Worm (Caenorhabditis elegans) whole organism, late embryonic: ENCODE results near the gene ins-10.

Experiments used
- C38D4.7 ChIP-seq: fragments of 200-800 bp; sonication (Bioruptor generic); optimal IDR thresholded peaks from 2 replicates; lab custom pipeline; 2018; ENCODE audit warnings: mild to moderate bottlenecking, missing genetic modification characterization, moderate library complexity, missing compliant biosample characterization
- F13H6.1 ChIP-seq: sonication (generic microtip); optimal IDR thresholded peaks from 2 replicates; lab custom pipeline; 2016; ENCODE audit warnings: missing genetic modification characterization, missing compliant biosample characterization
- Y22D7AL.16 ChIP-seq: sonication (generic microtip); optimal IDR thresholded peaks from 2 replicates; lab custom pipeline; 2016; ENCODE audit warnings: missing genetic modification characterization, missing compliant biosample characterization
- ahr-1 ChIP-seq: sonication (generic microtip); optimal IDR thresholded peaks from 2 replicates; lab custom pipeline; 2016; ENCODE audit warnings: missing genetic modification characterization, missing compliant biosample characterization
- ceh-14 ChIP-seq: sonication (generic microtip); optimal IDR thresholded peaks from 2 replicates; lab custom pipeline; 2016; ENCODE audit warnings: missing genotype, missing genetic modification characterization, missing compliant biosample characterization
- ceh-18 ChIP-seq: sonication (generic microtip); optimal IDR thresholded peaks from 2 replicates; lab custom pipeline; 2016; ENCODE audit warnings: missing genetic modification characterization, missing compliant biosample characterization
- ceh-19 ChIP-seq: fragments of 200-800 bp; sonication (Bioruptor generic); optimal IDR thresholded peaks from 2 replicates; lab custom pipeline; 2018; ENCODE audit warnings: mild to moderate bottlenecking, missing genetic modification characterization, missing compliant biosample characterization
- ceh-22 ChIP-seq: sonication (generic microtip); optimal IDR thresholded peaks from 2 replicates; lab custom pipeline; 2017; ENCODE audit warnings: missing biosample characterization, missing genetic modification characterization
- ceh-30 ChIP-seq: fragments of 150-350 bp; optimal IDR thresholded peaks from 2 replicates; lab custom pipeline; 2014; ENCODE audit warnings: missing biosample characterization, missing genetic modification characterization
- ceh-45 ChIP-seq: fragments of 200-800 bp; sonication (Bioruptor generic); IDR thresholded peaks from 2 replicates; pipeline ENCODE4 v1.3.6; 2022; ENCODE audit warnings: missing genetic modification reagents, missing genetic modification characterization, missing compliant biosample characterization
- ceh-48 ChIP-seq: sonication (generic microtip); optimal IDR thresholded peaks from 2 replicates; lab custom pipeline; 2016; ENCODE audit warnings: missing genetic modification characterization, inconsistent platforms, missing compliant biosample characterization
- che-1 ChIP-seq: sonication (generic microtip); optimal IDR thresholded peaks from 2 replicates; lab custom pipeline; 2016; ENCODE audit warnings: mild to moderate bottlenecking, missing genetic modification characterization, missing compliant biosample characterization
- dmd-4 ChIP-seq: sonication (generic microtip); optimal IDR thresholded peaks from 2 replicates; lab custom pipeline; 2016; ENCODE audit warnings: borderline replicate concordance, missing genetic modification characterization, missing compliant biosample characterization
- dve-1 ChIP-seq: sonication (generic microtip); optimal IDR thresholded peaks from 2 replicates; lab custom pipeline; 2017; ENCODE audit warnings: antibody characterized with exemption, mild to moderate bottlenecking, missing genetic modification characterization, missing compliant biosample characterization
- elt-2 ChIP-seq: sonication (generic microtip); optimal IDR thresholded peaks from 2 replicates; lab custom pipeline; 2016; ENCODE audit warnings: missing genetic modification reagents, missing genetic modification characterization, missing compliant biosample characterization
- elt-4 ChIP-seq: sonication (generic microtip); optimal IDR thresholded peaks from 2 replicates; lab custom pipeline; 2016; ENCODE audit warnings: missing genetic modification characterization, missing compliant biosample characterization
- ets-4 ChIP-seq: sonication (generic microtip); optimal IDR thresholded peaks from 2 replicates; lab custom pipeline; 2016; ENCODE audit warnings: missing genetic modification characterization, missing compliant biosample characterization
- fkh-10 ChIP-seq: fragments of 150-350 bp; optimal IDR thresholded peaks from 2 replicates; lab custom pipeline; 2014; ENCODE audit warnings: missing biosample characterization, missing genetic modification reagents, missing genetic modification characterization
- gmeb-2 ChIP-seq: sonication (generic microtip); optimal IDR thresholded peaks from 2 replicates; lab custom pipeline; 2016; ENCODE audit warnings: missing genetic modification characterization, inconsistent platforms, missing compliant biosample characterization
- hlh-13 ChIP-seq: fragments of 200-800 bp; sonication (Bioruptor generic); optimal IDR thresholded peaks from 2 replicates; lab custom pipeline; 2018; ENCODE audit warnings: mild to moderate bottlenecking, missing genetic modification characterization, missing compliant biosample characterization
- hlh-30 ChIP-seq: sonication (generic microtip); optimal IDR thresholded peaks from 2 replicates; lab custom pipeline; 2017; ENCODE audit warnings: antibody characterized with exemption, missing genetic modification characterization, missing compliant biosample characterization; ENCODE audit not compliant: insufficient read depth
- hlh-6 ChIP-seq: sonication (generic microtip); optimal IDR thresholded peaks from 2 replicates; lab custom pipeline; 2016; ENCODE audit warnings: missing genotype, missing genetic modification characterization, missing compliant biosample characterization
- hlh-8 ChIP-seq: sonication (generic microtip); optimal IDR thresholded peaks from 2 replicates; lab custom pipeline; 2016; ENCODE audit warnings: missing genotype, missing genetic modification characterization, missing compliant biosample characterization
- lim-6 ChIP-seq: sonication (generic microtip); optimal IDR thresholded peaks from 2 replicates; lab custom pipeline; 2016; ENCODE audit warnings: missing genetic modification characterization, missing compliant biosample characterization
- madf-2 ChIP-seq: sonication (generic microtip); optimal IDR thresholded peaks from 2 replicates; lab custom pipeline; 2017; ENCODE audit warnings: missing genetic modification characterization, missing compliant biosample characterization
- nfya-1 ChIP-seq: sonication (generic microtip); optimal IDR thresholded peaks from 2 replicates; lab custom pipeline; 2017; ENCODE audit warnings: missing genetic modification characterization, mild to moderate bottlenecking, missing compliant biosample characterization, antibody characterized with exemption, moderate library complexity
- npax-4 ChIP-seq: sonication (generic microtip); optimal IDR thresholded peaks from 2 replicates; lab custom pipeline; 2016; ENCODE audit warnings: missing genetic modification characterization, missing compliant biosample characterization
- odd-2 ChIP-seq: sonication (generic microtip); optimal IDR thresholded peaks from 2 replicates; lab custom pipeline; 2017; ENCODE audit warnings: antibody characterized with exemption, mild to moderate bottlenecking, missing genetic modification characterization, missing compliant biosample characterization
- pat-9 ChIP-seq: fragments of 200-800 bp; sonication (Bioruptor generic); optimal IDR thresholded peaks from 2 replicates; lab custom pipeline; 2018; ENCODE audit warnings: mild to moderate bottlenecking, missing genetic modification characterization, moderate library complexity, missing compliant biosample characterization
- pha-4 ChIP-seq: fragments of 150-350 bp; optimal IDR thresholded peaks from 2 replicates; lab custom pipeline; 2018; ENCODE audit warnings: missing biosample characterization, missing genetic modification reagents, missing genetic modification characterization
- pqm-1 ChIP-seq: sonication (generic microtip); optimal IDR thresholded peaks from 2 replicates; lab custom pipeline; 2016; ENCODE audit warnings: missing genetic modification characterization, missing compliant biosample characterization
- ref-2 ChIP-seq: sonication (generic microtip); optimal IDR thresholded peaks from 2 replicates; lab custom pipeline; 2016; ENCODE audit warnings: missing genetic modification characterization, missing compliant biosample characterization
- sox-4 ChIP-seq: sonication (generic microtip); optimal IDR thresholded peaks from 2 replicates; lab custom pipeline; 2017; ENCODE audit warnings: mild to moderate bottlenecking, missing genetic modification characterization, inconsistent platforms, missing compliant biosample characterization
- syd-9 ChIP-seq: sonication (generic microtip); optimal IDR thresholded peaks from 2 replicates; lab custom pipeline; 2016; ENCODE audit warnings: mild to moderate bottlenecking, missing genetic modification characterization, moderate library complexity, missing compliant biosample characterization
- tbx-2 ChIP-seq: sonication (generic microtip); optimal IDR thresholded peaks from 2 replicates; lab custom pipeline; 2016; ENCODE audit warnings: missing genetic modification characterization, missing compliant biosample characterization
- zip-5 ChIP-seq: sonication (generic microtip); optimal IDR thresholded peaks from 2 replicates; lab custom pipeline; 2016; ENCODE audit warnings: missing genetic modification characterization, missing compliant biosample characterization
- ztf-16 ChIP-seq: sonication (generic microtip); optimal IDR thresholded peaks from 2 replicates; lab custom pipeline; 2017; ENCODE audit warnings: missing genetic modification characterization, missing compliant biosample characterization

ins-10 gene

DNA sequence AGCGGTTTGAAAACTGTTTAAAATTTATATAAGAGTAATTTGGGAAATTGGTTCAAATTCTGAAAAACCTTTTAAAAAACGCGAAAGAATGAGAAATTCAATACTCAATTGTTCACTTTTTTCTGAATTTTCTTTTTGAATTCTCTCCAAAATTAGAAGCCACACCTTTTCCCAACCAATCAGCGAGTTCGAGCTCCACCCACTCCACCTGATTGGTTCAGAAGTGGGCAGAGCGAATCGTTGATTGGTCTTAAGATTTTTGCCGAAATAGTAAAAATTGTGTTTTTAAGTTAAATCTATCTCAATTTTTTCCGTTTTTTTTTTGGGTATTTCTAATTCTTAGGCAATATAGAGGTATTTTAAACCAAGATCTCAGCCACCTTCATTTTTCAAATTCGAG lies 30.2 kb downstream of the ins-10 start:
- TF ChIP-seq nfya-1 (tag; lab: Kevin White, UChicago) = peak; percentile 94
- no peak for TF ChIP-seq dmd-4

DNA sequence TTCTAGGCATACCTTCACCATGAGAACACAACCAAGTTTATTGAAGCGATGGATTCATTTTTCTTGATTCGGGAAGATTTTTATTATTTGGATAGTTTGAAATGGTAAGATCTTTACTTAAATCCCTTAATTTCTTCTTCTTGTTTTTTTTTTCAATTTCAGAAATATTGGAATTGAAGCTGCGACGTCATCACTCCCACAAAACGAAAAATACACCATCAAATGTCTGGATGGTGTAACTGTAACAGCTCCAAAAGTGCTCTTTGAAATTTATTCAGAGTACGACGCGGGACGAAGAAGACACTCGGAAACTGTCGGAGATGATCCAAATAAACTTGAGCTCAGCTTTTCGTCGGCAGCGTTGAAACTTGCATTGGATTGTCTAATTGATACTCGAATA lies 30.7 kb downstream of the ins-10 start, which contains the start of gene D1086.21:
TSS of gene D1086.21 (plus strand) at position 301 of the 400 bp plus-strand sequence.
- TF ChIP-seq pqm-1 (no peak), dve-1 (no peak), C38D4.7 (GFP tag; lab: Kevin White, UChicago) (no peak), fkh-10 (GFP tag; lab: Kevin White, UChicago) (no peak), dmd-4 (no peak), npax-4 (tag; lab: Kevin White, UChicago) (no peak), che-1 (no peak), ceh-48 (tag; lab: Kevin White, UChicago) (no peak), elt-4 (tag; lab: Kevin White, UChicago) (no peak), ceh-18 (tag; lab: Kevin White, UChicago) (no peak), ceh-19 (no peak), pha-4 (no peak), lim-6 (tag; lab: Kevin White, UChicago) (no peak), hlh-8 (tag; lab: Kevin White, UChicago) (no peak), nfya-1 (tag; lab: Kevin White, UChicago) (no peak), ceh-22 (tag; lab: Kevin White, UChicago) (no peak), ahr-1 (tag; lab: Kevin White, UChicago) (no peak), ref-2 (no peak), ceh-30 (no peak), zip-5 (tag; lab: Kevin White, UChicago) (no peak)

DNA sequence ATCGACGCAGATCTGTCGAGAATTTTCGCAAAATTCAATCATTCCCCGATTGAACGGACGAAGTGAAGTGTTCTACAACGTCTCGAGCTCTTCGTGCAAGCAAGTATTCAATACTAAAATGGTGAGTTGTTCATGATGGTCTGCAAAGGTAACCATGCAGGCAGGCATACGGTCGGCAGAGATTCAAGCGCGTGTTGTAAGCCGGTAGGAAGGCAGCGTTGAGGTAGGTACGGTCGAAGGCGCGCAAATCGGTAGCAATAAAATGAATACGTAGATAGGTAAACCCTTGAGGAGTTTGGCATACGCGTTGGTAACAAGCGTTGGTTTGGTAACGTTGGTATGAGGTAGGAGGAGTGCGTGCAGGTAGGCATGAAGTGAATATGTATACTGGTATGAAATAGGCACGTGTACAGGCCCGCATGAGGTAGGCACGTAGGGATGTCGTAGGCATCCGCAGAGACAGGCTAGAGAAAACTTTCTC lies 34.1 kb downstream of the ins-10 start, which contains the start of gene D1086.17:
TSS of gene D1086.17 (plus strand) at position 51 of the 481 bp plus-strand sequence.
- TF ChIP-seq pat-9 (tag; lab: Kevin White, UChicago) (no peak), tbx-2 (tag; lab: Kevin White, UChicago) (no peak), sox-4 (tag; lab: Kevin White, UChicago) (no peak), F13H6.1 (no peak), hlh-30 (tag; lab: Kevin White, UChicago) (no peak), elt-2 (tag; lab: Kevin White, UChicago) (no peak)

DNA sequence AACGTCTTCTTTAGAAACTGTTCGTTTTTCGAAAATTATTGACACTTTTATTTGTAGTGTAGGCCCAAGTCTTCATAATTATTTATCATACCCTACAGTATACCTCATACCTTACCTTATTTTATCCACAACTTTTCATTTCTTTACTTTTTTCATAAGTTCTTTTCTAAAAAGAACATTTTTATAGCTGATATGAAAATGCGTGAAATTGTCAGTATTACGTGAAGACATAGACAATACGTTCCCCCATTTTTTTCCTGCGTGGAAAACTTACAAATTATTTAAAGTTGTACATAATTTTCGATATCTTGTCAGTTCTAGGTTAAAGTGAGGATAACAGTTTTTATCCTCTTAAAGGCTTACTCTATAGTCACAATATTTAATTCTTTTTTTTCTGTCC lies 36.1 kb downstream of the ins-10 start:
- TF ChIP-seq syd-9 (tag; lab: Kevin White, UChicago) (no peak), C38D4.7 (GFP tag; lab: Kevin White, UChicago) (no peak), odd-2 (tag; lab: Kevin White, UChicago) (no peak), ceh-14 (no peak), madf-2 (tag; lab: Kevin White, UChicago) (no peak), ets-4 (tag; lab: Kevin White, UChicago) (no peak), ztf-16 (tag; lab: Kevin White, UChicago) (no peak), Y22D7AL.16 (tag; lab: Kevin White, UChicago) (no peak), elt-2 (tag; lab: Kevin White, UChicago) (no peak), hlh-13 (GFP tag; lab: Kevin White, UChicago) (no peak), gmeb-2 (no peak), pqm-1 (no peak), hlh-30 (tag; lab: Kevin White, UChicago) (no peak), hlh-6 (no peak), ceh-45 (no peak), che-1 (no peak)
- TF ChIP-seq, all 69 proteins: peak for 0
